Worm (Caenorhabditis elegans) whole organism, late embryonic: ENCODE data around the gene B0410.3.

Experiments used
- C08G9.2 ChIP-seq: sonication (generic microtip); optimal IDR thresholded peaks from 2 replicates; lab custom pipeline; 2016; ENCODE audit warnings: mild to moderate bottlenecking, missing genetic modification characterization, moderate library complexity, missing compliant biosample characterization
- Y22D7AL.16 ChIP-seq: sonication (generic microtip); optimal IDR thresholded peaks from 2 replicates; lab custom pipeline; 2016; ENCODE audit warnings: missing genetic modification characterization, missing compliant biosample characterization
- ahr-1 ChIP-seq: sonication (generic microtip); optimal IDR thresholded peaks from 2 replicates; lab custom pipeline; 2016; ENCODE audit warnings: missing genetic modification characterization, missing compliant biosample characterization
- ama-1 ChIP-seq: fragments of 150-350 bp; optimal IDR thresholded peaks from 2 replicates; lab custom pipeline; 2014
- ceh-2 ChIP-seq: sonication (generic microtip); optimal IDR thresholded peaks from 2 replicates; lab custom pipeline; 2016; ENCODE audit warnings: missing genotype, missing genetic modification characterization, missing compliant biosample characterization
- ceh-31 ChIP-seq: sonication (generic microtip); optimal IDR thresholded peaks from 2 replicates; lab custom pipeline; 2016; ENCODE audit warnings: missing genetic modification characterization, missing compliant biosample characterization
- ceh-34 ChIP-seq: sonication (generic microtip); optimal IDR thresholded peaks from 2 replicates; lab custom pipeline; 2016; ENCODE audit warnings: mild to moderate bottlenecking, missing genetic modification characterization, missing compliant biosample characterization
- ceh-48 ChIP-seq: sonication (generic microtip); optimal IDR thresholded peaks from 2 replicates; lab custom pipeline; 2016; ENCODE audit warnings: missing genetic modification characterization, inconsistent platforms, missing compliant biosample characterization
- ceh-6 ChIP-seq: fragments of 200-800 bp; sonication (Bioruptor generic); optimal IDR thresholded peaks from 2 replicates; lab custom pipeline; 2018; ENCODE audit warnings: mild to moderate bottlenecking, missing genetic modification characterization, missing compliant biosample characterization
- ceh-9 ChIP-seq: sonication (generic microtip); optimal IDR thresholded peaks from 2 replicates; lab custom pipeline; 2016; ENCODE audit warnings: mild to moderate bottlenecking, missing genetic modification characterization, inconsistent platforms, missing compliant biosample characterization
- dmd-4 ChIP-seq: sonication (generic microtip); optimal IDR thresholded peaks from 2 replicates; lab custom pipeline; 2016; ENCODE audit warnings: borderline replicate concordance, missing genetic modification characterization, missing compliant biosample characterization
- dve-1 ChIP-seq: sonication (generic microtip); optimal IDR thresholded peaks from 2 replicates; lab custom pipeline; 2017; ENCODE audit warnings: antibody characterized with exemption, mild to moderate bottlenecking, missing genetic modification characterization, missing compliant biosample characterization
- elt-2 ChIP-seq: sonication (generic microtip); optimal IDR thresholded peaks from 2 replicates; lab custom pipeline; 2016; ENCODE audit warnings: missing genetic modification reagents, missing genetic modification characterization, missing compliant biosample characterization
- eyg-1 ChIP-seq: sonication (generic microtip); optimal IDR thresholded peaks from 2 replicates; lab custom pipeline; 2016; ENCODE audit warnings: missing genotype, missing genetic modification characterization, missing compliant biosample characterization
- fax-1 ChIP-seq: sonication (generic microtip); optimal IDR thresholded peaks from 2 replicates; lab custom pipeline; 2016; ENCODE audit warnings: missing genotype, missing genetic modification characterization, missing compliant biosample characterization
- fkh-6 ChIP-seq: sonication (generic microtip); optimal IDR thresholded peaks from 2 replicates; lab custom pipeline; 2016; ENCODE audit warnings: missing genetic modification characterization, missing compliant biosample characterization
- gmeb-2 ChIP-seq: sonication (generic microtip); optimal IDR thresholded peaks from 2 replicates; lab custom pipeline; 2016; ENCODE audit warnings: missing genetic modification characterization, inconsistent platforms, missing compliant biosample characterization
- hlh-6 ChIP-seq: sonication (generic microtip); optimal IDR thresholded peaks from 2 replicates; lab custom pipeline; 2016; ENCODE audit warnings: missing genotype, missing genetic modification characterization, missing compliant biosample characterization
- lim-6 ChIP-seq: sonication (generic microtip); optimal IDR thresholded peaks from 2 replicates; lab custom pipeline; 2016; ENCODE audit warnings: missing genetic modification characterization, missing compliant biosample characterization
- lin-11 ChIP-seq: fragments of 200-800 bp; sonication (Bioruptor generic); optimal IDR thresholded peaks from 2 replicates; lab custom pipeline; 2018; ENCODE audit warnings: mild to moderate bottlenecking, missing genetic modification characterization, missing compliant biosample characterization
- madf-2 ChIP-seq: sonication (generic microtip); optimal IDR thresholded peaks from 2 replicates; lab custom pipeline; 2017; ENCODE audit warnings: missing genetic modification characterization, missing compliant biosample characterization
- nhr-11 ChIP-seq: fragments of 150-350 bp; optimal IDR thresholded peaks from 2 replicates; lab custom pipeline; 2014; ENCODE audit warnings: missing biosample characterization, missing genetic modification characterization
- odd-2 ChIP-seq: sonication (generic microtip); optimal IDR thresholded peaks from 2 replicates; lab custom pipeline; 2017; ENCODE audit warnings: antibody characterized with exemption, mild to moderate bottlenecking, missing genetic modification characterization, missing compliant biosample characterization
- pat-9 ChIP-seq: fragments of 200-800 bp; sonication (Bioruptor generic); optimal IDR thresholded peaks from 2 replicates; lab custom pipeline; 2018; ENCODE audit warnings: mild to moderate bottlenecking, missing genetic modification characterization, moderate library complexity, missing compliant biosample characterization
- pha-2 ChIP-seq: sonication (generic microtip); optimal IDR thresholded peaks from 2 replicates; lab custom pipeline; 2017; ENCODE audit warnings: mild to moderate bottlenecking, missing genetic modification characterization, missing compliant biosample characterization
- pha-4 ChIP-seq: fragments of 150-350 bp; optimal IDR thresholded peaks from 2 replicates; lab custom pipeline; 2018; ENCODE audit warnings: missing biosample characterization, missing genetic modification reagents, missing genetic modification characterization
- ref-2 ChIP-seq: sonication (generic microtip); optimal IDR thresholded peaks from 2 replicates; lab custom pipeline; 2016; ENCODE audit warnings: missing genetic modification characterization, missing compliant biosample characterization
- sdc-2 ChIP-seq: sonication (generic microtip); optimal IDR thresholded peaks from 2 replicates; lab custom pipeline; 2016; ENCODE audit warnings: missing genotype, missing genetic modification characterization, missing compliant biosample characterization
- sox-4 ChIP-seq: sonication (generic microtip); optimal IDR thresholded peaks from 2 replicates; lab custom pipeline; 2017; ENCODE audit warnings: mild to moderate bottlenecking, missing genetic modification characterization, inconsistent platforms, missing compliant biosample characterization
- syd-9 ChIP-seq: sonication (generic microtip); optimal IDR thresholded peaks from 2 replicates; lab custom pipeline; 2016; ENCODE audit warnings: mild to moderate bottlenecking, missing genetic modification characterization, moderate library complexity, missing compliant biosample characterization
- tbx-7 ChIP-seq: sonication (generic microtip); optimal IDR thresholded peaks from 2 replicates; lab custom pipeline; 2016; ENCODE audit warnings: missing genotype, missing genetic modification characterization, missing compliant biosample characterization
- unc-42 ChIP-seq: sonication (generic microtip); optimal IDR thresholded peaks from 2 replicates; lab custom pipeline; 2016; ENCODE audit warnings: missing genotype, missing genetic modification characterization, missing compliant biosample characterization

Gene B0410.3

ce11 chrX:2852388-2852908 lies 38.8 kb downstream of the B0410.3 start, which contains the start of gene kin-29 (continued):
- TF ChIP-seq dmd-4 (tag; lab: Kevin White, UChicago) (peak; percentile 65), Y22D7AL.16 (no peak), hlh-6 (tag; lab: Kevin White, UChicago) (peak; percentile 78), ceh-31 (tag; lab: Kevin White, UChicago) (peak; percentile 94), madf-2 (tag; lab: Kevin White, UChicago) (peak; percentile 57), ceh-34 (tag; lab: Kevin White, UChicago) (peak; percentile 96), pha-2 (tag; lab: Kevin White, UChicago) (peak; percentile 45), odd-2 (tag; lab: Kevin White, UChicago) (no peak), ref-2 (tag; lab: Kevin White, UChicago) (peak; percentile 86), gmeb-2 (no peak), ahr-1 (tag; lab: Kevin White, UChicago) (no peak), pat-9 (tag; lab: Kevin White, UChicago) (peak; percentile 62), pha-4 (tag; lab: Kevin White, UChicago) (no peak), ceh-2 (tag; lab: Kevin White, UChicago) (peak; percentile 82), fax-1 (tag; lab: Kevin White, UChicago) (peak; percentile 68), sdc-2 (peak; percentile 89), ama-1 (lab: Kevin White, UChicago) (no peak), lin-11 (no peak), ceh-9 (tag; lab: Kevin White, UChicago) (no peak), ceh-6 (GFP tag; lab: Kevin White, UChicago) (peak; percentile 52), unc-42 (tag; lab: Kevin White, UChicago) (peak; percentile 78)

- TF ChIP-seq pha-4 (tag; lab: Kevin White, UChicago) = no peak
- TF ChIP-seq madf-2 (tag; lab: Kevin White, UChicago) = no peak
- TF ChIP-seq eyg-1 (tag; lab: Kevin White, UChicago) = no peak
- TF ChIP-seq ceh-48 (tag; lab: Kevin White, UChicago) = no peak
- no peak for TF ChIP-seq dve-1
- no peak for TF ChIP-seq nhr-11 (tag; lab: Kevin White, UChicago)
- no peak for TF ChIP-seq C08G9.2 (tag; lab: Kevin White, UChicago)
- no peak for TF ChIP-seq tbx-7 (tag; lab: Kevin White, UChicago)
- no peak for TF ChIP-seq syd-9 (tag; lab: Kevin White, UChicago)
- no peak for TF ChIP-seq ama-1 (lab: Kevin White, UChicago)
- no peak for TF ChIP-seq unc-42 (tag; lab: Kevin White, UChicago)
Observed at ce11 chrX:2843508-2843907, 47.8 kb downstream of the B0410.3 start.

DNA sequence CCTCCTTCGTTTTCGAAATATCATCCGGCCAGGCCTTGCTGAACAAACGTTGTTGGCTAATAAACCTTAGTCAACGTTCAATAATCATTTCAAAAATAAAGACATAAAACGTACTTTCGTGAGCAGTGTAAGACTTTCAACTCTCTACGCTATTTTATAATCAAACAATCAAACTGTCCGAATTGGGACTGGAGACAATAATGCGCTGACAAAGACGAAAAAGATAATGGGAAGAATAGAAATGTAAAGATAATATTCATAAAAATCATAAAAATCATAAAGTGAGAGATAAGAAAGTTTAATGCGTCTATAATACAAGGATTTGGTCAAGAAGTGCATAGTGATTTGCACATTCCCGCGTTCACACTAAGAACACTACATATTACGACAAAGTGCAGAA lies 49.5 kb downstream of the B0410.3 start:
- TF ChIP-seq elt-2 (tag; lab: Kevin White, UChicago) (peak; percentile 35), fkh-6 (tag; lab: Kevin White, UChicago) (no peak), lim-6 (tag; lab: Kevin White, UChicago) (no peak), sox-4 (tag; lab: Kevin White, UChicago) (no peak)
